Fruit fly (Drosophila melanogaster): Measurements from ENCODE around the gene lmgB.

Gene lmgB

DNA sequence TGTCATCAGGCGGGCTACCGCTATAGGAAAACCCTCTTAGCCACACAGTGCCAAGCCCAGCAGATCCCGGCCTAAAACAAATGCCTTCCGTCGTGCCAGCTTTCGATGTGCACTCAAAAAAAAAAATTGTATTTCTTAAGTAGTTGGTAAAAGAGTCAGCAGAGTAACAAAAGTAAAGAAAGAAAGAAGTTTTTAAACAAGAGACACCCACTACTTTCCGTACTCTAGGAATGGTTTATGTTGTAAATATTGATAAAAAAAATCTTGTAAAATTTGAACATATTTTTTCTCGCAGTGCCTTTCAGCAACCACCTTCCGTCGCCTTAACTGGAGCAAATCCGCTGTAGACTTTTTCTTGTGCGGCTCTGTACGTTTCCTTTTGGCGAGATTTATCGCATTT lies 44.5 kb upstream of the lmgB start (continued):
- TF ChIP-seq lola (GFP tag; optimal IDR thresholded peaks at IDR 0.05) (peak in 1 of 3 experiments; percentile 31), Dll (GFP tag; IDR thresholded peaks at IDR 0.05; ENCODE audit: partially characterized antibody) (no peak), hb (GFP tag; IDR thresholded peaks at IDR 0.05; ENCODE audit: partially characterized antibody) (no peak), onecut (GFP tag; IDR thresholded peaks at IDR 0.05) (no peak), Lim3 (GFP tag; IDR thresholded peaks at IDR 0.05) (no peak), CG12659 (GFP tag; optimal IDR thresholded peaks at IDR 0.05) (peak; percentile 17), CG1602 (GFP tag; optimal IDR thresholded peaks at IDR 0.05) (no peak), Xbp1 (GFP tag; optimal IDR thresholded peaks at IDR 0.05) (peak; percentile 52), oc (tag; optimal IDR thresholded peaks at IDR 0.05) (peak; percentile 20), chif (GFP tag; optimal IDR thresholded peaks at IDR 0.05) (peak in 1 of 2 experiments; percentile 46), crc (GFP tag; optimal IDR thresholded peaks at IDR 0.05) (peak; percentile 17), Bteb2 (GFP tag; optimal IDR thresholded peaks at IDR 0.05) (peak; percentile 26), insv (GFP tag; optimal IDR thresholded peaks at IDR 0.05) (no peak), CG8089 (GFP tag; optimal IDR thresholded peaks at IDR 0.05) (peak; percentile 47), CG32532 (GFP tag; IDR thresholded peaks at IDR 0.05) (0 out of 2 replicates have a peak, but pooled peaks have one; percentile 15), Nf-YB (GFP tag; optimal IDR thresholded peaks at IDR 0.05) (peak; percentile 17), Fer1 (GFP tag; optimal IDR thresholded peaks at IDR 0.05) (peak; percentile 66), CG14965 (GFP tag; optimal IDR thresholded peaks at IDR 0.05; ENCODE audit: borderline replicate concordance) (no peak), vfl (GFP tag; optimal IDR thresholded peaks at IDR 0.05) (no peak), CG13775 (GFP tag; optimal IDR thresholded peaks at IDR 0.05) (peak; percentile 49), Usf (GFP tag; optimal IDR thresholded peaks at IDR 0.05) (no peak), lab (GFP tag; optimal IDR thresholded peaks at IDR 0.05) (peak; percentile 71), CG11398 (GFP tag; optimal IDR thresholded peaks at IDR 0.05) (no peak), CG2202 (tag; optimal IDR thresholded peaks at IDR 0.05) (no peak), pfk (GFP tag; optimal IDR thresholded peaks at IDR 0.05) (no peak), CG12391 (tag; optimal IDR thresholded peaks at IDR 0.05) (peak; percentile 55), CG2889 (GFP tag; IDR thresholded peaks at IDR 0.05) (no peak), Jarid2 (GFP tag; optimal IDR thresholded peaks at IDR 0.05) (no peak), CG13894 (tag; optimal IDR thresholded peaks at IDR 0.05) (no peak), exex (tag; optimal IDR thresholded peaks at IDR 0.05) (no peak), Myb (GFP tag; optimal IDR thresholded peaks at IDR 0.05) (peak; percentile 12), Abd-B (GFP tag; optimal IDR thresholded peaks at IDR 0.05) (no peak), tx (GFP tag; optimal IDR thresholded peaks at IDR 0.05) (no peak), CG9876 (GFP tag; optimal IDR thresholded peaks at IDR 0.05) (no peak), CG3163 (GFP tag; optimal IDR thresholded peaks at IDR 0.05) (no peak), Ets97D (GFP tag; optimal IDR thresholded peaks at IDR 0.05) (no peak), maf-S (GFP tag; optimal IDR thresholded peaks at IDR 0.05) (no peak), CG15514 (GFP tag; optimal IDR thresholded peaks at IDR 0.05) (peak; percentile 23), ATbp (GFP tag; optimal IDR thresholded peaks at IDR 0.05) (peak; percentile 51), CG10321 (GFP tag; IDR thresholded peaks at IDR 0.05) (no peak), CG4404 (GFP tag; IDR thresholded peaks at IDR 0.05) (no peak), Oli (tag; optimal IDR thresholded peaks at IDR 0.05) (peak; percentile 61), Atf6 (GFP tag; IDR thresholded peaks at IDR 0.05) (peak; percentile 55), Adf1 (GFP tag; IDR thresholded peaks at IDR 0.05) (no peak), CkIIα-i1 (GFP tag; IDR thresholded peaks at IDR 0.05) (no peak), z (GFP tag; IDR thresholded peaks at IDR 0.05) (no peak), CG17912 (GFP tag; optimal IDR thresholded peaks at IDR 0.05) (no peak), Antp (GFP tag; optimal IDR thresholded peaks at IDR 0.05) (no peak), Scr (GFP tag; IDR thresholded peaks at IDR 0.05; ENCODE audit: partially characterized antibody) (no peak), Vsx1 (GFP tag; optimal IDR thresholded peaks at IDR 0.05) (no peak), Hmx (GFP tag; optimal IDR thresholded peaks at IDR 0.05) (no peak)
